Worm (Caenorhabditis elegans): ENCODE results near the gene F44E7.4.

F44E7.4 gene

ce11 chrV:5768292-5768695 lies 8.5 kb downstream of the F44E7.4 start (continued):
- TF ChIP-seq dve-1 (tag; optimal IDR thresholded peaks at IDR 0.05; ENCODE audit: insufficient read depth), result peak; percentile 86
- TF ChIP-seq ZK337.2 (GFP tag; IDR thresholded peaks at IDR 0.05), result no peak

- TF ChIP-seq dve-1 (tag; optimal IDR thresholded peaks at IDR 0.05; ENCODE audit: insufficient read depth) (peak; percentile 29), ztf-7 (tag; optimal IDR thresholded peaks at IDR 0.05) (no peak), hlh-11 (tag; optimal IDR thresholded peaks at IDR 0.05) (peak; percentile 14), lin-38 (GFP tag; IDR thresholded peaks at IDR 0.05) (no peak), fos-1 (tag; optimal IDR thresholded peaks at IDR 0.05) (no peak), daf-16 (GFP tag; optimal IDR thresholded peaks at IDR 0.05) (no peak), daf-16 (tag; optimal IDR thresholded peaks at IDR 0.05) (peak; percentile 66), fkh-10 (GFP tag; optimal IDR thresholded peaks at IDR 0.05) (no peak)
Observed at ce11 chrV:5765081-5765480, 11.7 kb downstream of the F44E7.4 start, which contains the start of gene pgph-2. pgph-2 (plus strand) TSS chrV:5765127.

ce11 chrV:5763787-5764186 lies 13.0 kb downstream of the F44E7.4 start, which contains the start of gene pgph-3:
pgph-3 (minus strand) TSS chrV:5763846.
- TF ChIP-seq skn-1 (tag; optimal IDR thresholded peaks at IDR 0.05) (no peak), ceh-20 (GFP tag; IDR thresholded peaks at IDR 0.05) (peak; percentile 75), daf-19 (GFP tag; conservative IDR thresholded peaks at IDR 0.05) (no peak), nhr-11 (tag; optimal IDR thresholded peaks at IDR 0.05) (peak; percentile 32), aha-1 (tag) (peak; percentile 51), ceh-82 (tag; optimal IDR thresholded peaks at IDR 0.05) (no peak), vab-7 (GFP tag; IDR thresholded peaks at IDR 0.05) (no peak), lin-39 (tag; optimal IDR thresholded peaks at IDR 0.05) (no peak), rbr-2 (tag; optimal IDR thresholded peaks at IDR 0.05) (no peak), ceh-32 (tag; optimal IDR thresholded peaks at IDR 0.05; ENCODE audit: poor library complexity) (no peak), daf-16 (GFP tag; optimal IDR thresholded peaks at IDR 0.05) (peak; percentile 10 to 66), daf-16 (tag; optimal IDR thresholded peaks at IDR 0.05) (peak; percentile 85), lin-29 (GFP tag; IDR thresholded peaks at IDR 0.05) (no peak), nhr-41 (GFP tag; IDR thresholded peaks at IDR 0.05) (no peak), nhr-76 (tag; optimal IDR thresholded peaks at IDR 0.05) (peak; percentile 69), R02D3.7 (tag; optimal IDR thresholded peaks at IDR 0.05) (no peak), php-3 (GFP tag; IDR thresholded peaks at IDR 0.05) (peak; percentile 84), fkh-10 (GFP tag; optimal IDR thresholded peaks at IDR 0.05) (no peak), mxl-2 (GFP tag; conservative IDR thresholded peaks at IDR 0.05) (peak; percentile 93), mxl-3 (GFP tag; optimal IDR thresholded peaks at IDR 0.05) (peak; percentile 71), nhr-25 (tag; optimal IDR thresholded peaks at IDR 0.05; ENCODE audit: borderline replicate concordance, insufficient read depth) (peak; percentile 61), egl-43 (GFP tag; IDR thresholded peaks at IDR 0.05) (no peak), zfp-2 (tag; optimal IDR thresholded peaks at IDR 0.05) (no peak), T20F7.1 (GFP tag; optimal IDR thresholded peaks at IDR 0.05) (peak; percentile 46), nhr-10 (tag; optimal IDR thresholded peaks at IDR 0.05) (peak; percentile 60), Y105C5A.15 (GFP tag; IDR thresholded peaks at IDR 0.05) (no peak), saeg-2 (GFP tag; IDR thresholded peaks at IDR 0.05) (peak; percentile 77; the same call in 1 of the 2 replicates), mdl-1 (tag; optimal IDR thresholded peaks at IDR 0.05) (peak; percentile 75 to 94), hmg-1.1 (GFP tag; IDR thresholded peaks at IDR 0.05) (no peak), unc-130 (GFP tag; optimal IDR thresholded peaks at IDR 0.05) (no peak), ces-1 (GFP tag; optimal IDR thresholded peaks at IDR 0.05) (no peak), spr-1 (tag; optimal IDR thresholded peaks at IDR 0.05) (peak; percentile 26), nhr-28 (tag; optimal IDR thresholded peaks at IDR 0.05) (peak; percentile 89), lin-15B (tag; optimal IDR thresholded peaks at IDR 0.05) (no peak), mdt-29 (GFP tag; IDR thresholded peaks at IDR 0.05) (no peak), aly-2 (tag; optimal IDR thresholded peaks at IDR 0.05) (no peak), madf-9 (GFP tag; conservative IDR thresholded peaks at IDR 0.05) (0 out of 2 replicates have a peak, but pooled peaks have one; percentile 16), dve-1 (tag; optimal IDR thresholded peaks at IDR 0.05; ENCODE audit: insufficient read depth) (peak; percentile 94), F37D6.2 (tag; optimal IDR thresholded peaks at IDR 0.05) (no peak), ceh-62 (tag; optimal IDR thresholded peaks at IDR 0.05) (no peak), hif-1 (tag; optimal IDR thresholded peaks at IDR 0.05) (peak in 1 of 2 experiments; percentile 41), lin-13 (GFP tag; optimal IDR thresholded peaks at IDR 0.05) (no peak), ZK546.5 (tag; optimal IDR thresholded peaks at IDR 0.05) (no peak)
